Worm (Caenorhabditis elegans) whole organism, young adult: ENCODE results near the gene Y116A8C.49.

Experiments used
- B0035.1 ChIP-seq: sonication (generic microtip); optimal IDR thresholded peaks from 2 replicates; lab custom pipeline; 2016; ENCODE audit warnings: missing genetic modification characterization, mild to moderate bottlenecking, missing compliant biosample characterization, missing genotype, missing genetic modification reagents
- C06A6.2 ChIP-seq: fragments of 200-800 bp; sonication (Bioruptor generic); conservative IDR thresholded peaks from 2 replicates; pipeline ENCODE4 v1.3.6; 2022; ENCODE audit warnings: missing genetic modification characterization, missing compliant biosample characterization
- C17E4.6 ChIP-seq: fragments of 200-800 bp; sonication (Bioruptor generic); IDR thresholded peaks from 2 replicates; pipeline ENCODE4 v1.3.6; 2022; ENCODE audit warnings: missing genetic modification reagents, missing genetic modification characterization, missing compliant biosample characterization
- D2030.7 ChIP-seq: fragments of 200-800 bp; sonication (Bioruptor generic); IDR thresholded peaks from 2 replicates; pipeline ENCODE4 v1.3.6; 2022; ENCODE audit warnings: missing genetic modification reagents, missing genetic modification characterization, missing compliant biosample characterization
- F22D6.2 ChIP-seq: sonication (generic microtip); optimal IDR thresholded peaks from 2 replicates; lab custom pipeline; 2016; ENCODE audit warnings: mild to moderate bottlenecking, missing genetic modification characterization, missing compliant biosample characterization
- F33H1.4 ChIP-seq: fragments of 200-800 bp; sonication (Bioruptor generic); IDR thresholded peaks from 2 replicates; pipeline ENCODE4 v1.3.6; 2022; ENCODE audit warnings: missing genetic modification reagents, missing genetic modification characterization, missing compliant biosample characterization
- F49E8.2 ChIP-seq: sonication (generic microtip); optimal IDR thresholded peaks from 3 replicates; lab custom pipeline; 2017; ENCODE audit warnings: missing genetic modification characterization, mild to moderate bottlenecking, missing compliant biosample characterization, antibody characterized with exemption, moderate library complexity; ENCODE audit not compliant: insufficient read depth
- F52B5.7 ChIP-seq: sonication (generic microtip); optimal IDR thresholded peaks from 2 replicates; lab custom pipeline; 2016; ENCODE audit warnings: mild to moderate bottlenecking, missing genetic modification characterization, missing compliant biosample characterization
- F55B11.4 ChIP-seq: sonication (generic microtip); optimal IDR thresholded peaks from 2 replicates; lab custom pipeline; 2016; ENCODE audit warnings: missing compliant biosample characterization, missing genetic modification characterization, borderline replicate concordance; ENCODE audit not compliant: insufficient read depth
- Y53G8AR.9 ChIP-seq: fragments of 200-800 bp; sonication (Bioruptor generic); conservative IDR thresholded peaks from 2 replicates; pipeline ENCODE4 v1.3.6; 2022; ENCODE audit warnings: missing genetic modification reagents, missing genetic modification characterization, missing compliant biosample characterization
- Y67H2A.10 ChIP-seq: fragments of 200-800 bp; sonication (Bioruptor generic); conservative IDR thresholded peaks from 2 replicates; pipeline ENCODE4 v1.3.6; 2022; ENCODE audit warnings: missing genetic modification reagents, missing genetic modification characterization, missing compliant biosample characterization
- Y95B8A.8 ChIP-seq: fragments of 200-800 bp; sonication (Bioruptor generic); IDR thresholded peaks from 2 replicates; pipeline ENCODE4 v1.3.6; 2022; ENCODE audit warnings: missing genetic modification reagents, missing genetic modification characterization, missing compliant biosample characterization
- ZK185.1 ChIP-seq: sonication (generic microtip); optimal IDR thresholded peaks from 2 replicates; lab custom pipeline; 2016; ENCODE audit warnings: mild to moderate bottlenecking, missing genetic modification characterization, missing compliant biosample characterization; ENCODE audit not compliant: poor library complexity, severe bottlenecking
- aptf-3 ChIP-seq: fragments of 200-800 bp; sonication (Bioruptor generic); IDR thresholded peaks from 2 replicates; pipeline ENCODE4 v1.3.6; 2022; ENCODE audit warnings: missing genetic modification characterization, missing compliant biosample characterization
- athp-1 ChIP-seq: sonication (generic microtip); optimal IDR thresholded peaks from 2 replicates; lab custom pipeline; 2017; ENCODE audit warnings: mild to moderate bottlenecking, missing genetic modification characterization, missing compliant biosample characterization
- attf-5 ChIP-seq: fragments of 200-800 bp; sonication (Bioruptor generic); optimal IDR thresholded peaks from 2 replicates; lab custom pipeline; 2018; ENCODE audit warnings: mild to moderate bottlenecking, missing genetic modification characterization, missing compliant biosample characterization
- attf-6 ChIP-seq: fragments of 200-800 bp; sonication (Bioruptor generic); IDR thresholded peaks from 2 replicates; pipeline ENCODE4 v1.3.6; 2022; ENCODE audit warnings: missing genetic modification reagents, missing genetic modification characterization, missing compliant biosample characterization
- cebp-1 ChIP-seq, 2 experiments: fragments of 200-800 bp in 1 of 2; sonication (Bioruptor generic) in 1 of 2; sonication (generic microtip) in 1 of 2; IDR thresholded peaks in 1 of 2; optimal IDR thresholded peaks in 1 of 2; 2 replicates each; pipeline versions ENCODE4 v1.3.6 to Lab custom; 2017 to 2022; ENCODE audit warnings: missing compliant biosample characterization in 2 of 2, missing genetic modification characterization in 2 of 2, mild to moderate bottlenecking in 1 of 2, missing genetic modification reagents in 1 of 2, moderate library complexity in 1 of 2
- cebp-2 ChIP-seq: fragments of 200-800 bp; sonication (Bioruptor generic); IDR thresholded peaks from 2 replicates; pipeline ENCODE4 v1.3.6; 2022; ENCODE audit warnings: missing genetic modification characterization, missing compliant biosample characterization
- ceh-27 ChIP-seq: fragments of 200-800 bp; sonication (Bioruptor generic); optimal IDR thresholded peaks from 2 replicates; lab custom pipeline; 2018; ENCODE audit warnings: mild to moderate bottlenecking, missing genetic modification characterization, moderate library complexity, missing compliant biosample characterization
- efl-1 ChIP-seq: fragments of 150-350 bp; optimal IDR thresholded peaks from 2 replicates; lab custom pipeline; 2014; ENCODE audit warnings: missing biosample characterization, missing genetic modification reagents, missing genetic modification characterization
- hmg-20 ChIP-seq: fragments of 200-800 bp; sonication (Bioruptor generic); IDR thresholded peaks from 2 replicates; pipeline ENCODE4 v1.3.6; 2022; ENCODE audit warnings: missing genetic modification reagents, missing genetic modification characterization, missing compliant biosample characterization
- hrde-1 ChIP-seq: sonication (generic microtip); optimal IDR thresholded peaks from 2 replicates; lab custom pipeline; 2016; ENCODE audit warnings: missing genetic modification characterization, mild to moderate bottlenecking, missing compliant biosample characterization, moderate library complexity, missing genotype, missing genetic modification reagents, borderline replicate concordance
- hsf-1 ChIP-seq: fragments of 200-800 bp; sonication (Bioruptor generic); IDR thresholded peaks from 2 replicates; pipeline ENCODE4 v1.3.6; 2022; ENCODE audit warnings: missing genetic modification reagents, missing genetic modification characterization, missing compliant biosample characterization
- let-526 ChIP-seq: fragments of 200-800 bp; sonication (Bioruptor generic); IDR thresholded peaks from 2 replicates; pipeline ENCODE4 v1.3.6; 2022; ENCODE audit warnings: missing genetic modification reagents, missing genetic modification characterization, missing compliant biosample characterization
- lin-35 ChIP-seq, 3 experiments: fragments of 150-350 bp in 2 of 3; sonication (generic microtip) in 1 of 3; optimal IDR thresholded peaks; 2 replicates each; lab custom pipeline; 2014 to 2018; ENCODE audit warnings: missing biosample characterization in 3 of 3, missing genetic modification characterization in 3 of 3, missing genetic modification reagents in 3 of 3
- lin-40 ChIP-seq: sonication (generic microtip); optimal IDR thresholded peaks from 2 replicates; lab custom pipeline; 2016; ENCODE audit warnings: missing genetic modification characterization, mild to moderate bottlenecking, missing compliant biosample characterization, missing genotype, missing genetic modification reagents
- lir-1 ChIP-seq: fragments of 200-800 bp; sonication (Bioruptor generic); conservative IDR thresholded peaks from 2 replicates; pipeline ENCODE4 v1.3.6; 2022; ENCODE audit warnings: missing genetic modification reagents, missing genetic modification characterization, missing compliant biosample characterization
- madf-6 ChIP-seq: fragments of 200-800 bp; sonication (Bioruptor generic); IDR thresholded peaks from 2 replicates; pipeline ENCODE4 v1.3.6; 2022; ENCODE audit warnings: missing genetic modification reagents, missing genetic modification characterization, missing compliant biosample characterization
- madf-8 ChIP-seq: fragments of 200-800 bp; sonication (Bioruptor generic); conservative IDR thresholded peaks from 2 replicates; pipeline ENCODE4 v1.3.6; 2022; ENCODE audit warnings: missing genetic modification reagents, missing genetic modification characterization, missing compliant biosample characterization
- mcd-1 ChIP-seq: fragments of 200-800 bp; sonication (Bioruptor generic); IDR thresholded peaks from 2 replicates; pipeline ENCODE4 v1.3.6; 2022; ENCODE audit warnings: missing genetic modification reagents, missing genetic modification characterization, missing compliant biosample characterization
- mxl-1 ChIP-seq: sonication (generic microtip); optimal IDR thresholded peaks from 2 replicates; lab custom pipeline; 2016; ENCODE audit warnings: missing genetic modification characterization, missing compliant biosample characterization
- nfya-1 ChIP-seq: sonication (generic microtip); optimal IDR thresholded peaks from 2 replicates; lab custom pipeline; 2017; ENCODE audit warnings: antibody characterized with exemption, missing compliant biosample characterization, missing genetic modification characterization, borderline replicate concordance; ENCODE audit not compliant: insufficient read depth
- nhr-120 ChIP-seq: fragments of 200-800 bp; sonication (Bioruptor generic); IDR thresholded peaks from 2 replicates; pipeline ENCODE4 v1.3.6; 2022; ENCODE audit warnings: missing genetic modification characterization, missing compliant biosample characterization
- nhr-179 ChIP-seq: sonication (generic microtip); optimal IDR thresholded peaks from 2 replicates; lab custom pipeline; 2016; ENCODE audit warnings: mild to moderate bottlenecking, missing genetic modification characterization, missing compliant biosample characterization
- pbrm-1 ChIP-seq: fragments of 200-800 bp; sonication (Bioruptor generic); IDR thresholded peaks from 2 replicates; pipeline ENCODE4 v1.3.6; 2022; ENCODE audit warnings: missing genetic modification reagents, missing genetic modification characterization, missing compliant biosample characterization
- repo-1 ChIP-seq: sonication (generic microtip); optimal IDR thresholded peaks from 2 replicates; lab custom pipeline; 2017; ENCODE audit warnings: mild to moderate bottlenecking, missing genetic modification characterization, missing compliant biosample characterization
- rpc-1 ChIP-seq, 2 experiments: fragments of 150-350 bp in 1 of 2; sonication (generic microtip) in 1 of 2; optimal IDR thresholded peaks; 2 replicates each; lab custom pipeline; 2014 to 2018; ENCODE audit warnings: missing biosample characterization in 1 of 2, missing genetic modification characterization in 1 of 2, missing genetic modification reagents in 1 of 2, missing genotype in 1 of 2
- snpc-3.4 ChIP-seq: sonication (generic microtip); optimal IDR thresholded peaks from 2 replicates; lab custom pipeline; 2017; ENCODE audit warnings: missing genetic modification characterization, mild to moderate bottlenecking, missing compliant biosample characterization, antibody characterized with exemption, moderate library complexity, missing genotype, missing genetic modification reagents
- snpc-4 ChIP-seq, 5 experiments: fragments of 150-350 bp in 1 of 5; sonication (generic microtip) in 4 of 5; optimal IDR thresholded peaks; 2 replicates each; lab custom pipeline; 2014 to 2018; ENCODE audit warnings: missing genetic modification characterization in 5 of 5, missing biosample characterization in 3 of 5, antibody characterized with exemption in 2 of 5, mild to moderate bottlenecking in 2 of 5, missing compliant biosample characterization in 2 of 5, missing genotype in 2 of 5, moderate library complexity in 2 of 5, missing genetic modification reagents in 1 of 5
- somi-1 ChIP-seq: fragments of 200-800 bp; sonication (Bioruptor generic); optimal IDR thresholded peaks from 2 replicates; lab custom pipeline; 2018; ENCODE audit warnings: mild to moderate bottlenecking, missing genetic modification characterization, missing compliant biosample characterization
- tbx-9 ChIP-seq: sonication (generic microtip); optimal IDR thresholded peaks from 2 replicates; lab custom pipeline; 2016; ENCODE audit warnings: borderline replicate concordance, missing genetic modification characterization, inconsistent platforms, missing compliant biosample characterization
- zim-3 ChIP-seq: sonication (generic microtip); optimal IDR thresholded peaks from 2 replicates; lab custom pipeline; 2017; ENCODE audit warnings: mild to moderate bottlenecking, missing genetic modification characterization, moderate library complexity, missing compliant biosample characterization
- ztf-22 ChIP-seq: fragments of 200-800 bp; sonication (Bioruptor generic); optimal IDR thresholded peaks from 2 replicates; lab custom pipeline; 2018; ENCODE audit warnings: mild to moderate bottlenecking, missing genetic modification characterization, moderate library complexity, missing compliant biosample characterization
- ztf-28 ChIP-seq: fragments of 200-800 bp; sonication (Bioruptor generic); IDR thresholded peaks from 2 replicates; pipeline ENCODE4 v1.3.6; 2022; ENCODE audit warnings: missing genetic modification reagents, missing genetic modification characterization, missing compliant biosample characterization
- ztf-6 ChIP-seq: fragments of 200-800 bp; sonication (Bioruptor generic); IDR thresholded peaks from 2 replicates; pipeline ENCODE4 v1.3.6; 2022; ENCODE audit warnings: missing genetic modification reagents, missing genetic modification characterization, missing compliant biosample characterization

Gene Y116A8C.49

ce11 chrIV:16946746-16947145 lies 15.8 kb upstream of the Y116A8C.49 start, which contains the start of the genes Y116A8C.9 and arf-6:
Y116A8C.9 (minus strand) TSS chrIV:16946800.
arf-6 (plus strand) TSS chrIV:16947120.
- TF ChIP-seq cebp-2 (GFP tag; lab: Robert Waterston, UW) = no peak
- no peak for TF ChIP-seq B0035.1
- peak; percentile 76 for TF ChIP-seq F49E8.2
- TF ChIP-seq ZK185.1 (tag; lab: Kevin White, UChicago) = no peak
- peak; percentile 86 for TF ChIP-seq attf-6 (GFP tag; lab: Robert Waterston, UW)
- TF ChIP-seq snpc-4 (GFP tag; optimal IDR thresholded peaks at IDR 0.05; lab: Kevin White, UChicago) = peak; percentile 77
- TF ChIP-seq snpc-4 (tag; optimal IDR thresholded peaks at IDR 0.05; lab: Kevin White, UChicago) = peak; percentile 7 to 89 (median 88)
- peak; percentile 53; the same call in 1 of the 2 replicates for TF ChIP-seq mcd-1 (GFP tag; lab: Robert Waterston, UW)
- TF ChIP-seq madf-6 (GFP tag; lab: Robert Waterston, UW) = peak; percentile 56; the same call in 1 of the 2 replicates
- TF ChIP-seq lin-40 (tag; lab: Kevin White, UChicago) = peak; percentile 58
- peak; percentile 70 for TF ChIP-seq athp-1 (tag; lab: Kevin White, UChicago)
- TF ChIP-seq F55B11.4 = no peak
- no peak for TF ChIP-seq F52B5.7
- TF ChIP-seq ztf-22 (GFP tag; lab: Kevin White, UChicago) = no peak
- TF ChIP-seq attf-5 (GFP tag; lab: Kevin White, UChicago) = peak; percentile 64
- TF ChIP-seq snpc-3.4 (tag; lab: Kevin White, UChicago) = peak; percentile 69
- no peak for TF ChIP-seq repo-1
- no peak for TF ChIP-seq nfya-1
- no peak for TF ChIP-seq let-526
- peak in 1 of 3 experiments; percentile 37 for TF ChIP-seq lin-35 (GFP tag; optimal IDR thresholded peaks at IDR 0.05; lab: Kevin White, UChicago)
- no peak for TF ChIP-seq hrde-1 (tag; lab: Kevin White, UChicago)
- no peak for TF ChIP-seq Y53G8AR.9 (GFP tag; lab: Robert Waterston, UW)
- TF ChIP-seq D2030.7 = no peak
- TF ChIP-seq lir-1 (GFP tag; lab: Robert Waterston, UW) = no peak
- TF ChIP-seq mxl-1 = no peak
- peak; percentile 62 for TF ChIP-seq pbrm-1 (GFP tag; lab: Robert Waterston, UW)
- no peak for TF ChIP-seq aptf-3 (GFP tag; lab: Robert Waterston, UW)
- peak; percentile 8; the same call in 1 of the 2 replicates for TF ChIP-seq ztf-28 (GFP tag; lab: Robert Waterston, UW)
- no peak for TF ChIP-seq ztf-6 (GFP tag; lab: Robert Waterston, UW)
- no peak for TF ChIP-seq cebp-1 (GFP tag; IDR thresholded peaks at IDR 0.05; lab: Robert Waterston, UW)
- TF ChIP-seq cebp-1 (tag; optimal IDR thresholded peaks at IDR 0.05; lab: Kevin White, UChicago) = peak; percentile 56
- TF ChIP-seq efl-1 (GFP tag; lab: Kevin White, UChicago) = no peak
- no peak for TF ChIP-seq Y95B8A.8
- no peak for TF ChIP-seq madf-8
- no peak for TF ChIP-seq zim-3 (tag; lab: Kevin White, UChicago)
- TF ChIP-seq hsf-1 (GFP tag; lab: Robert Waterston, UW) = no peak
- TF ChIP-seq C17E4.6 (GFP tag; lab: Robert Waterston, UW) = no peak; the same call in 1 of the 2 replicates
- peak; percentile 56 for TF ChIP-seq ceh-27
- TF ChIP-seq C06A6.2 (GFP tag; lab: Robert Waterston, UW) = no peak
- TF ChIP-seq nhr-179 (tag; lab: Kevin White, UChicago) = no peak
- TF ChIP-seq Y67H2A.10 (GFP tag; lab: Robert Waterston, UW) = no peak
- TF ChIP-seq rpc-1 (optimal IDR thresholded peaks at IDR 0.05; lab: Kevin White, UChicago) = peak; percentile 42
- TF ChIP-seq rpc-1 (tag; optimal IDR thresholded peaks at IDR 0.05; lab: Kevin White, UChicago) = no peak
- no peak for TF ChIP-seq F22D6.2 (tag; lab: Kevin White, UChicago)
- TF ChIP-seq tbx-9 (tag; lab: Kevin White, UChicago) = no peak
- TF ChIP-seq hmg-20 (GFP tag; lab: Robert Waterston, UW) = no peak
- no peak for TF ChIP-seq nhr-120
- no peak for TF ChIP-seq F33H1.4 (GFP tag; lab: Robert Waterston, UW)
- no peak for TF ChIP-seq somi-1
